Worm (Caenorhabditis elegans) whole organism, early embryonic: ENCODE data around the gene F46C5.10.

Experiments
- ama-1 ChIP-seq: fragments of 150-350 bp; optimal IDR thresholded peaks from 2 replicates; lab custom pipeline; 2014
- ceh-13 ChIP-seq: fragments of 200-800 bp; sonication (Bioruptor generic); optimal IDR thresholded peaks from 2 replicates; lab custom pipeline; 2018; ENCODE audit warnings: mild to moderate bottlenecking, missing genetic modification characterization, missing compliant biosample characterization
- ceh-36 ChIP-seq: sonication (generic microtip); optimal IDR thresholded peaks from 2 replicates; lab custom pipeline; 2016; ENCODE audit warnings: missing genetic modification characterization, inconsistent platforms, missing compliant biosample characterization
- hnd-1 ChIP-seq: sonication (generic microtip); optimal IDR thresholded peaks from 2 replicates; lab custom pipeline; 2016; ENCODE audit warnings: missing genetic modification characterization, missing compliant biosample characterization
- tbx-11 ChIP-seq: fragments of 200-800 bp; sonication (Bioruptor generic); IDR thresholded peaks from 2 replicates; pipeline ENCODE4 v1.3.6; 2022; ENCODE audit warnings: missing genetic modification characterization, missing compliant biosample characterization
- tbx-37 ChIP-seq: fragments of 200-800 bp; sonication (Bioruptor generic); conservative IDR thresholded peaks from 2 replicates; pipeline ENCODE4 v1.3.6; 2022; ENCODE audit warnings: missing genetic modification reagents, missing genetic modification characterization, missing compliant biosample characterization
- tra-4 ChIP-seq: sonication (generic microtip); optimal IDR thresholded peaks from 2 replicates; lab custom pipeline; 2017; ENCODE audit warnings: missing genetic modification characterization, missing compliant biosample characterization

DNA sequence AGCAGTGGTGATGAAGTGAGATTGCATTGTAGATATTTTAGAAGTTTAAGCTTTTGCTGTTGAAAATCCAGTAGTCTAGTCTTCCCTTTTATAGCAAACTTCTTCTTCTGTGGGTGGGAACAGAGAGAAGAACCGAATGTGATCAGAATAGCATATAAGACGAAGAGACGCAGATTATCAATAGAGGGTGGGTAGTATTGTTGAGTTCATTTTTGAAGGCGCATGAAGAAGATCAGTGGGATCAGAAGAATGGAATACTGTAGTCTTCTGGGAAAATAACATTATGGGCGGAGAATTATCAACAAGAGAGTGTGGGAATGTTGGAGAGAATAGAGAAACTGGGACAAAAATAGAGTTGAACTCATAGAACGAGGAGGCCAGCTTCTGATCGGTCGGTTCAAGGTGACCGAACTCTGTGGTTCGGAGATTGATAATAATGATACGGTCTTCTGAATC lies 2.3 kb upstream of the F46C5.10 start, which contains the start of gene F46C5.1:
- TF ChIP-seq ama-1 (lab: Kevin White, UChicago) (no peak), hnd-1 (no peak), ceh-13 (GFP tag; lab: Kevin White, UChicago) (no peak), tbx-37 (GFP tag; lab: Robert Waterston, UW) (no peak), ceh-36 (tag; lab: Kevin White, UChicago) (no peak), tra-4 (tag; lab: Kevin White, UChicago) (no peak), tbx-11 (no peak)
